Fruit fly (Drosophila melanogaster) whole organism, embryonic: Measurements from ENCODE around the gene Rrp46.

Source experiments
- ATbp ChIP-seq: fragments of 200-800 bp; sonication (Bioruptor generic); optimal IDR thresholded peaks from 2 replicates; lab custom pipeline; 2017; ENCODE audit warnings: missing biosample characterization, mild to moderate bottlenecking, missing genetic modification characterization, missing genetic modification reagents
- CG10267 ChIP-seq: fragments of 200-800 bp; sonication (Bioruptor generic); optimal IDR thresholded peaks from 2 replicates; lab custom pipeline; 2018; ENCODE audit warnings: missing biosample characterization, mild to moderate bottlenecking, missing genetic modification characterization, moderate library complexity
- CG10462 ChIP-seq: fragments of 200-800 bp; sonication (Bioruptor generic); optimal IDR thresholded peaks from 2 replicates; lab custom pipeline; 2016; ENCODE audit warnings: missing biosample characterization, missing genetic modification characterization
- CG11560 ChIP-seq: fragments of 200-800 bp; sonication (Bioruptor generic); IDR thresholded peaks from 3 replicates; pipeline ENCODE4 v1.3.6; 2022; ENCODE audit warnings: missing biosample characterization, missing genetic modification characterization
- CG14710 ChIP-seq: fragments of 200-800 bp; sonication (Bioruptor generic); optimal IDR thresholded peaks from 3 replicates; lab custom pipeline; 2019; ENCODE audit warnings: missing biosample characterization, mild to moderate bottlenecking, missing genetic modification characterization, moderate library complexity
- CG15479 ChIP-seq: fragments of 200-800 bp; sonication (Bioruptor generic); optimal IDR thresholded peaks from 3 replicates; lab custom pipeline; 2019; ENCODE audit warnings: missing biosample characterization, mild to moderate bottlenecking, missing genetic modification characterization, moderate library complexity
- CG17612 ChIP-seq: fragments of 200-800 bp; sonication (Bioruptor generic); IDR thresholded peaks from 2 replicates; pipeline ENCODE4 v1.3.6; 2022; ENCODE audit warnings: missing biosample characterization, missing genetic modification characterization
- CG2120 ChIP-seq: fragments of 200-800 bp; sonication (Bioruptor generic); optimal IDR thresholded peaks from 3 replicates; lab custom pipeline; 2016; ENCODE audit warnings: missing biosample characterization, missing genetic modification characterization
- CG2875 ChIP-seq: fragments of 200-800 bp; sonication (Bioruptor generic); optimal IDR thresholded peaks from 2 replicates; lab custom pipeline; 2017; ENCODE audit warnings: missing biosample characterization, mild to moderate bottlenecking, missing genetic modification characterization, missing genetic modification reagents
- CG3281 ChIP-seq: fragments of 200-800 bp; sonication (Bioruptor generic); optimal IDR thresholded peaks from 3 replicates; lab custom pipeline; 2017; ENCODE audit warnings: missing biosample characterization, mild to moderate bottlenecking, missing genetic modification characterization
- CG34422 ChIP-seq: fragments of 200-800 bp; sonication (Bioruptor generic); IDR thresholded peaks from 3 replicates; pipeline ENCODE4 v1.3.6; 2022; ENCODE audit warnings: missing biosample characterization, missing genetic modification characterization
- CG4854 ChIP-seq: fragments of 200-800 bp; sonication (Bioruptor generic); optimal IDR thresholded peaks from 2 replicates; lab custom pipeline; 2016; ENCODE audit warnings: missing biosample characterization, missing genetic modification characterization, inconsistent platforms
- CG6813 ChIP-seq: fragments of 200-800 bp; sonication (Bioruptor generic); optimal IDR thresholded peaks from 2 replicates; lab custom pipeline; 2017; ENCODE audit warnings: missing biosample characterization, missing genetic modification characterization, mild to moderate bottlenecking, moderate library complexity, missing genetic modification reagents
- CG7271 ChIP-seq: fragments of 200-800 bp; sonication (Bioruptor generic); optimal IDR thresholded peaks from 2 replicates; lab custom pipeline; 2018; ENCODE audit warnings: missing biosample characterization, mild to moderate bottlenecking, missing genetic modification characterization, moderate library complexity
- CG7556 ChIP-seq: fragments of 200-800 bp; sonication (Bioruptor generic); optimal IDR thresholded peaks from 2 replicates; lab custom pipeline; 2017; ENCODE audit warnings: missing biosample characterization, mild to moderate bottlenecking, missing genetic modification characterization
- CG8359 ChIP-seq: fragments of 200-800 bp; sonication (Bioruptor generic); optimal IDR thresholded peaks from 2 replicates; lab custom pipeline; 2017; ENCODE audit warnings: missing biosample characterization, mild to moderate bottlenecking, missing genetic modification characterization, borderline replicate concordance
- CG9876 ChIP-seq: fragments of 200-800 bp; sonication (Bioruptor generic); optimal IDR thresholded peaks from 2 replicates; lab custom pipeline; 2016; ENCODE audit warnings: missing biosample characterization, missing genetic modification characterization
- CoRest ChIP-seq: fragments of 200-800 bp; sonication (Bioruptor generic); optimal IDR thresholded peaks from 3 replicates; lab custom pipeline; 2018; ENCODE audit warnings: missing biosample characterization, mild to moderate bottlenecking, missing genetic modification characterization, moderate library complexity
- D19A ChIP-seq: fragments of 200-800 bp; optimal IDR thresholded peaks from 3 replicates; lab custom pipeline; 2019; ENCODE audit warnings: missing biosample characterization, mild to moderate bottlenecking, missing genetic modification characterization, moderate library complexity
- Doc2 ChIP-seq: fragments of 200-800 bp; sonication (Bioruptor generic); IDR thresholded peaks from 2 replicates; pipeline ENCODE4 v1.3.6; 2022; ENCODE audit warnings: missing biosample characterization, missing genetic modification characterization
- E2f1 ChIP-seq: fragments of 200-800 bp; sonication (Bioruptor generic); IDR thresholded peaks from 2 replicates; pipeline ENCODE4 v1.3.6; 2022; ENCODE audit warnings: missing biosample characterization, missing genetic modification characterization
- Ets65A ChIP-seq: fragments of 200-800 bp; sonication (Bioruptor generic); peaks from one replicate; lab custom pipeline; 2016; ENCODE audit warnings: missing biosample characterization, missing genetic modification characterization
- HLH3B ChIP-seq: fragments of 200-800 bp; sonication (Bioruptor generic); IDR thresholded peaks from 2 replicates; pipeline ENCODE4 v1.3.6; 2022; ENCODE audit warnings: missing biosample characterization, missing genetic modification characterization
- Med ChIP-seq: fragments of 200-800 bp; sonication (Bioruptor generic); peaks from one replicate; lab custom pipeline; 2016; ENCODE audit warnings: missing biosample characterization, missing genetic modification characterization, mild to moderate bottlenecking, inconsistent platforms, moderate library complexity
- Ssrp ChIP-seq: fragments of 200-800 bp; sonication (Bioruptor generic); optimal IDR thresholded peaks from 2 replicates; lab custom pipeline; 2018; ENCODE audit warnings: missing biosample characterization, mild to moderate bottlenecking, missing genetic modification characterization, moderate library complexity
- Taf1 ChIP-seq: fragments of 200-800 bp; sonication (Bioruptor generic); IDR thresholded peaks from 2 replicates; pipeline ENCODE4 v1.3.6; 2022; ENCODE audit warnings: missing biosample characterization, missing genetic modification characterization
- Xrp1 ChIP-seq: fragments of 200-800 bp; sonication (Bioruptor generic); IDR thresholded peaks from 2 replicates; pipeline ENCODE4 v1.3.6; 2022; ENCODE audit warnings: missing biosample characterization, missing genetic modification characterization
- ap ChIP-seq: fragments of 200-800 bp; sonication (Bioruptor generic); IDR thresholded peaks from 2 replicates; pipeline ENCODE4 v1.3.6; 2022; ENCODE audit warnings: missing biosample characterization, missing genetic modification characterization
- ara ChIP-seq: fragments of 200-800 bp; sonication (Bioruptor generic); IDR thresholded peaks from 2 replicates; pipeline ENCODE4 v1.3.6; 2022; ENCODE audit warnings: missing biosample characterization, missing genetic modification characterization
- ato ChIP-seq: fragments of 200-800 bp; sonication (Bioruptor generic); IDR thresholded peaks from 2 replicates; pipeline ENCODE4 v1.3.6; 2022; ENCODE audit warnings: missing biosample characterization, missing genetic modification characterization; ENCODE audit not compliant: partially characterized antibody
- cato ChIP-seq: fragments of 200-800 bp; sonication (Bioruptor generic); optimal IDR thresholded peaks from 2 replicates; lab custom pipeline; 2016; ENCODE audit warnings: missing biosample characterization, missing genetic modification characterization, borderline replicate concordance
- danr ChIP-seq: fragments of 200-800 bp; sonication (Bioruptor generic); IDR thresholded peaks from 2 replicates; pipeline ENCODE4 v1.3.6; 2022; ENCODE audit warnings: missing biosample characterization, missing genetic modification characterization
- dmrt11E ChIP-seq: fragments of 200-800 bp; sonication (Bioruptor generic); optimal IDR thresholded peaks from 3 replicates; lab custom pipeline; 2018; ENCODE audit warnings: missing biosample characterization, mild to moderate bottlenecking, missing genetic modification characterization, moderate library complexity
- fd96Cb ChIP-seq: fragments of 200-800 bp; sonication (Bioruptor generic); optimal IDR thresholded peaks from 2 replicates; lab custom pipeline; 2018; ENCODE audit warnings: missing biosample characterization, mild to moderate bottlenecking, missing genetic modification characterization, moderate library complexity
- insv ChIP-seq, 2 experiments: fragments of 200-800 bp; sonication (Bioruptor generic); optimal IDR thresholded peaks; 3 replicates each; lab custom pipeline; 2016 to 2018; ENCODE audit warnings: missing biosample characterization in 2 of 2, missing genetic modification characterization in 2 of 2
- ken ChIP-seq: fragments of 200-800 bp; sonication (Bioruptor generic); IDR thresholded peaks from 3 replicates; pipeline ENCODE4 v1.3.6; 2022; ENCODE audit warnings: missing biosample characterization, missing genetic modification characterization
- mld ChIP-seq: fragments of 200-800 bp; sonication (Bioruptor generic); IDR thresholded peaks from 3 replicates; pipeline ENCODE4 v1.3.6; 2022; ENCODE audit warnings: missing biosample characterization, missing genetic modification characterization; ENCODE audit not compliant: partially characterized antibody
- oc ChIP-seq: fragments of 200-800 bp; sonication (Bioruptor generic); optimal IDR thresholded peaks from 2 replicates; lab custom pipeline; 2018; ENCODE audit warnings: missing biosample characterization, mild to moderate bottlenecking, missing genetic modification characterization, moderate library complexity
- otp ChIP-seq: fragments of 200-800 bp; sonication (Bioruptor generic); IDR thresholded peaks from 3 replicates; pipeline ENCODE4, ENCODE4 v1.3.6; 2022; ENCODE audit warnings: missing biosample characterization, missing genetic modification characterization
- prd ChIP-seq, 3 experiments: fragments of >200 bp in 2 of 3; fragments of 200-800 bp in 1 of 3; sonication (Bioruptor generic) in 1 of 3; optimal IDR thresholded peaks in 2 of 3; IDR thresholded peaks in 1 of 3; 2 replicates in 2 of 3; 3 replicates in 1 of 3; pipeline versions ENCODE4 v1.3.6 to Lab custom; 2017 to 2022; ENCODE audit warnings: missing biosample characterization in 1 of 3, missing genetic modification characterization in 1 of 3
- tin ChIP-seq: fragments of 200-800 bp; sonication (Bioruptor generic); optimal IDR thresholded peaks from 3 replicates; lab custom pipeline; 2016; ENCODE audit warnings: missing biosample characterization, missing genetic modification characterization
- tna ChIP-seq: fragments of 200-800 bp; sonication (Bioruptor generic); IDR thresholded peaks from 2 replicates; pipeline ENCODE4 v1.3.6; 2022; ENCODE audit warnings: missing biosample characterization, missing genetic modification characterization; ENCODE audit not compliant: partially characterized antibody
- twi ChIP-seq: fragments of 200-800 bp; optimal IDR thresholded peaks from 2 replicates; lab custom pipeline; 2019; ENCODE audit warnings: missing biosample characterization, mild to moderate bottlenecking, missing genetic modification characterization, moderate library complexity
- vvl ChIP-seq: fragments of 200-800 bp; sonication (Bioruptor generic); IDR thresholded peaks from 2 replicates; pipeline ENCODE4 v1.3.6; 2022; ENCODE audit warnings: missing biosample characterization, missing genetic modification characterization
- zf30C ChIP-seq: fragments of 200-800 bp; sonication (Bioruptor generic); optimal IDR thresholded peaks from 3 replicates; lab custom pipeline; 2018; ENCODE audit warnings: missing biosample characterization, mild to moderate bottlenecking, missing genetic modification characterization
- zfh1 ChIP-seq: fragments of 200-800 bp; sonication (Bioruptor generic); IDR thresholded peaks from 3 replicates; pipeline ENCODE4 v1.3.6; 2022; ENCODE audit warnings: missing biosample characterization, missing genetic modification characterization

Rrp46 gene

DNA sequence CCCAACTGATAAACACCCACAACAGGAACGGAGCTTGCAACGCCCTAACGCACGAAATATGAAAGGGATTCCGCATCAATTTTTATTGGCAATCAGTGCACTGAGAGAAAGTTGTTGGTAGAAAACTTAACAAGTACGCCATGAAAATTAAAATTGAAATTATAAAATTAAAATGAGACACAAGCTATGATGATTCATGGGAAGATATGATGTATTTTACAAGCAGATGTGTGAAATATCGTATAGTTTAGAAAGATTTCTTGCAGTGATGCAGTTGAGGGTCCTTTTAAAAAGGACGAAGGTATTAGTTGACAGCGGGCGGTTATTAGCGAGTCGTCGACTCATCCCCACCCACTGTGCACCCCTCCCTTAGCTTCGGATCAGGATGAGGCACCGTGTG is 42.6 kb upstream of the Rrp46 start (continued):
- TF ChIP-seq Med, result peak; percentile 59
- TF ChIP-seq CG4854 (GFP tag; lab: Kevin White, UChicago), result no peak
- TF ChIP-seq vvl (GFP tag; lab: Robert Waterston, UW), result 0 out of 2 replicates have a peak, but pooled peaks have one; percentile 26
- TF ChIP-seq CG10462, result no peak
- no peak for TF ChIP-seq CG11560 (tag; lab: Robert Waterston, UW)
- peak; percentile 13 for TF ChIP-seq zf30C
- no peak for TF ChIP-seq CG8359
- TF ChIP-seq CG9876 (GFP tag; lab: Kevin White, UChicago), result no peak
- 0 out of 3 replicates have a peak, but pooled peaks have one; percentile 15 for TF ChIP-seq otp (GFP tag; lab: Robert Waterston, UW)
- TF ChIP-seq Ets65A, result peak; percentile 92
- TF ChIP-seq Xrp1 (GFP tag; lab: Robert Waterston, UW), result peak; percentile 63
- TF ChIP-seq danr, result no peak
- TF ChIP-seq CG2120 (GFP tag; lab: Kevin White, UChicago), result no peak
- no peak for TF ChIP-seq cato (GFP tag; lab: Kevin White, UChicago)
- TF ChIP-seq CG2875 (GFP tag; lab: Kevin White, UChicago), result no peak
- peak; percentile 42 for TF ChIP-seq tin
- no peak for TF ChIP-seq insv (GFP tag; optimal IDR thresholded peaks at IDR 0.05; lab: Kevin White, UChicago)
- peak; percentile 45 for TF ChIP-seq CG14710 (tag; lab: Kevin White, UChicago)
- peak; percentile 33; the same call in 1 of the 3 replicates for TF ChIP-seq CG34422 (GFP tag; lab: Robert Waterston, UW)
- TF ChIP-seq CG6813 (GFP tag; lab: Kevin White, UChicago), result peak; percentile 15
- peak; percentile 31 for TF ChIP-seq Ssrp (tag; lab: Kevin White, UChicago)
- no peak for TF ChIP-seq ken (GFP tag; lab: Robert Waterston, UW)
- no peak for TF ChIP-seq Taf1 (GFP tag; lab: Robert Waterston, UW)
- peak; percentile 52 for TF ChIP-seq oc (tag; lab: Kevin White, UChicago)
- no peak for TF ChIP-seq CG3281 (GFP tag; lab: Kevin White, UChicago)
- TF ChIP-seq Doc2, result no peak
- TF ChIP-seq ara, result peak; percentile 59
- TF ChIP-seq CG17612 (GFP tag; lab: Robert Waterston, UW), result no peak
- TF ChIP-seq twi (tag; lab: Kevin White, UChicago), result no peak
- peak; percentile 29 for TF ChIP-seq fd96Cb (tag; lab: Kevin White, UChicago)
- no peak for TF ChIP-seq ap (GFP tag; lab: Robert Waterston, UW)
- peak; percentile 40; the same call in 1 of the 3 replicates for TF ChIP-seq zfh1 (GFP tag; lab: Robert Waterston, UW)
- TF ChIP-seq CG15479 (GFP tag; lab: Kevin White, UChicago), result no peak
- TF ChIP-seq dmrt11E, result peak; percentile 69
- TF ChIP-seq CG10267 (tag; lab: Kevin White, UChicago), result peak; percentile 43
- no peak for TF ChIP-seq CoRest (tag; lab: Kevin White, UChicago)
- peak; percentile 14 for TF ChIP-seq CG7271 (tag; lab: Kevin White, UChicago)
- no peak for TF ChIP-seq HLH3B (GFP tag; lab: Robert Waterston, UW)
- TF ChIP-seq ato (GFP tag; lab: Robert Waterston, UW), result no peak
- no peak for TF ChIP-seq ATbp (GFP tag; lab: Kevin White, UChicago)
- TF ChIP-seq mld (GFP tag; lab: Robert Waterston, UW), result no peak
- peak; percentile 26 for TF ChIP-seq D19A (tag; lab: Kevin White, UChicago)
- peak; percentile 35; the same call in 1 of the 2 replicates for TF ChIP-seq E2f1 (GFP tag; lab: Robert Waterston, UW)
- no peak for TF ChIP-seq tna (GFP tag; lab: Robert Waterston, UW)
- TF ChIP-seq CG7556 (GFP tag; lab: Kevin White, UChicago), result peak; percentile 6
- no peak for TF ChIP-seq prd (optimal IDR thresholded peaks at IDR 0.05; lab: Kevin White, UChicago)
- peak; percentile 80; the same call in 2 of the 3 replicates for TF ChIP-seq prd (GFP tag; IDR thresholded peaks at IDR 0.05; lab: Robert Waterston, UW)
